Worm (Caenorhabditis elegans) whole organism, L4 larva: ENCODE measurements around the gene haao-1.
A peak's percentile ranks its signal among the peaks of the same experiment; 100 is the strongest.

Experiments
- D1046.2 ChIP-seq: fragments of 200-800 bp; sonication (Bioruptor generic); IDR thresholded peaks from 2 replicates; pipeline ENCODE4 v1.3.6; 2022; ENCODE audit warnings: missing genetic modification characterization, missing compliant biosample characterization
- F44E2.7 ChIP-seq: fragments of 200-800 bp; sonication (Bioruptor generic); IDR thresholded peaks from 2 replicates; pipeline ENCODE4 v2.1.2; 2022; ENCODE audit warnings: missing genetic modification characterization, missing compliant biosample characterization
- T20F7.1 ChIP-seq: fragments of 200-800 bp; sonication (Bioruptor generic); optimal IDR thresholded peaks from 2 replicates; lab custom pipeline; 2018; ENCODE audit warnings: mild to moderate bottlenecking, missing genetic modification characterization, missing compliant biosample characterization
- ama-1 ChIP-seq: fragments of 150-350 bp; optimal IDR thresholded peaks from 2 replicates; lab custom pipeline; 2014; ENCODE audit warnings: inconsistent platforms, mixed read lengths
- arid-1 ChIP-seq: fragments of 200-800 bp; sonication (Bioruptor generic); conservative IDR thresholded peaks from 2 replicates; pipeline ENCODE4 v1.3.6; 2022; ENCODE audit warnings: missing genetic modification reagents, missing genetic modification characterization, missing compliant biosample characterization
- attf-4 ChIP-seq: sonication (generic microtip); optimal IDR thresholded peaks from 3 replicates; lab custom pipeline; 2017; ENCODE audit warnings: missing biosample characterization, missing genetic modification characterization
- ceh-28 ChIP-seq: fragments of 150-350 bp; optimal IDR thresholded peaks from 2 replicates; lab custom pipeline; 2014; ENCODE audit warnings: missing biosample characterization, missing genetic modification reagents, missing genetic modification characterization
- ceh-32 ChIP-seq: sonication (generic microtip); optimal IDR thresholded peaks from 2 replicates; lab custom pipeline; 2016; ENCODE audit warnings: mild to moderate bottlenecking, missing genetic modification characterization, missing compliant biosample characterization; ENCODE audit not compliant: poor library complexity
- ceh-44 ChIP-seq: fragments of 200-800 bp; sonication (Bioruptor generic); IDR thresholded peaks from 2 replicates; pipeline ENCODE4 v1.3.6; 2022; ENCODE audit warnings: missing genetic modification reagents, missing genetic modification characterization, missing compliant biosample characterization
- ces-1 ChIP-seq: fragments of 150-350 bp; sonication (generic microtip); optimal IDR thresholded peaks from 4 replicates; lab custom pipeline; 2014; ENCODE audit warnings: missing biosample characterization, missing genetic modification reagents, missing genetic modification characterization
- daf-19 ChIP-seq: fragments of 200-800 bp; sonication (Bioruptor generic); conservative IDR thresholded peaks from 2 replicates; pipeline ENCODE4 v1.3.6; 2022; ENCODE audit warnings: missing genetic modification characterization, missing compliant biosample characterization
- daf-8 ChIP-seq: fragments of 200-800 bp; sonication (Bioruptor generic); IDR thresholded peaks from 2 replicates; pipeline ENCODE4 v1.3.6; 2022; ENCODE audit warnings: missing genetic modification characterization, missing compliant biosample characterization
- dmd-6 ChIP-seq: fragments of 200-800 bp; sonication (Bioruptor generic); IDR thresholded peaks from 2 replicates; pipeline ENCODE4 v1.3.6; 2022; ENCODE audit warnings: missing genetic modification reagents, missing genetic modification characterization, missing compliant biosample characterization
- dpl-1 ChIP-seq: fragments of 150-350 bp; optimal IDR thresholded peaks from 2 replicates; lab custom pipeline; 2014; ENCODE audit warnings: missing biosample characterization, missing genetic modification reagents, missing genetic modification characterization
- egl-27 ChIP-seq: sonication (generic microtip); optimal IDR thresholded peaks from 3 replicates; lab custom pipeline; 2017; ENCODE audit warnings: missing biosample characterization, missing genetic modification reagents, missing genetic modification characterization
- fos-1 ChIP-seq: fragments of 150-350 bp; optimal IDR thresholded peaks from 2 replicates; lab custom pipeline; 2014; ENCODE audit warnings: missing biosample characterization, missing genetic modification characterization
- gei-8 ChIP-seq: fragments of 200-800 bp; sonication (Bioruptor generic); optimal IDR thresholded peaks from 2 replicates; lab custom pipeline; 2018; ENCODE audit warnings: mild to moderate bottlenecking, missing genetic modification characterization, missing compliant biosample characterization
- hif-1 ChIP-seq, 2 experiments: sonication (generic microtip); optimal IDR thresholded peaks; 2 replicates each; lab custom pipeline; 2016 to 2017; ENCODE audit warnings: missing compliant biosample characterization in 2 of 2, missing genetic modification characterization in 2 of 2, missing genetic modification reagents in 2 of 2, missing genotype in 2 of 2, mild to moderate bottlenecking in 1 of 2
- hlh-11 ChIP-seq: fragments of 200-800 bp; sonication (Bioruptor generic); optimal IDR thresholded peaks from 2 replicates; lab custom pipeline; 2018; ENCODE audit warnings: mild to moderate bottlenecking, missing genetic modification characterization, missing compliant biosample characterization
- hlh-30 ChIP-seq: sonication (generic microtip); optimal IDR thresholded peaks from 2 replicates; lab custom pipeline; 2017; ENCODE audit warnings: antibody characterized with exemption, mild to moderate bottlenecking, missing genetic modification characterization, missing compliant biosample characterization; ENCODE audit not compliant: insufficient read depth
- jun-1 ChIP-seq: fragments of 150-350 bp; optimal IDR thresholded peaks from 2 replicates; lab custom pipeline; 2014; ENCODE audit warnings: missing biosample characterization, missing genetic modification reagents, missing genetic modification characterization
- lin-1 ChIP-seq: fragments of 200-800 bp; sonication (Bioruptor generic); IDR thresholded peaks from 2 replicates; pipeline ENCODE4 v1.3.6; 2022; ENCODE audit warnings: missing genetic modification reagents, missing genetic modification characterization, missing compliant biosample characterization
- lin-13 ChIP-seq: fragments of 150-350 bp; optimal IDR thresholded peaks from 2 replicates; lab custom pipeline; 2014; ENCODE audit warnings: missing biosample characterization, missing genetic modification reagents, missing genetic modification characterization
- lin-39 ChIP-seq: fragments of 150-350 bp; optimal IDR thresholded peaks from 2 replicates; lab custom pipeline; 2014; ENCODE audit warnings: missing biosample characterization, missing genetic modification reagents, missing genetic modification characterization
- lir-3 ChIP-seq: sonication (generic microtip); optimal IDR thresholded peaks from 2 replicates; lab custom pipeline; 2016; ENCODE audit warnings: mild to moderate bottlenecking, missing genetic modification characterization, missing compliant biosample characterization
- lsy-2 ChIP-seq, 2 experiments: fragments of 150-350 bp in 1 of 2; sonication (generic microtip) in 1 of 2; optimal IDR thresholded peaks; 2 replicates each; lab custom pipeline; 2014 to 2017; ENCODE audit warnings: missing biosample characterization in 2 of 2, missing genetic modification characterization in 2 of 2
- madf-9 ChIP-seq: fragments of 200-800 bp; sonication (Bioruptor generic); conservative IDR thresholded peaks from 2 replicates; pipeline ENCODE4 v1.3.6; 2022; ENCODE audit warnings: missing genetic modification reagents, missing genetic modification characterization, missing compliant biosample characterization
- mep-1 ChIP-seq: fragments of 150-350 bp; sonication (generic microtip); optimal IDR thresholded peaks from 3 replicates; lab custom pipeline; 2014; ENCODE audit warnings: missing biosample characterization, missing genetic modification characterization
- nhr-102 ChIP-seq: sonication (generic microtip); optimal IDR thresholded peaks from 2 replicates; lab custom pipeline; 2016; ENCODE audit warnings: mild to moderate bottlenecking, missing genetic modification characterization, moderate library complexity, missing compliant biosample characterization
- nhr-111 ChIP-seq: fragments of 200-800 bp; sonication (Bioruptor generic); optimal IDR thresholded peaks from 2 replicates; lab custom pipeline; 2018; ENCODE audit warnings: mild to moderate bottlenecking, missing genetic modification characterization, missing compliant biosample characterization
- nhr-25 ChIP-seq: sonication (generic microtip); optimal IDR thresholded peaks from 2 replicates; lab custom pipeline; 2017; ENCODE audit warnings: missing genetic modification characterization, mild to moderate bottlenecking, missing compliant biosample characterization, antibody characterized with exemption, moderate library complexity, borderline replicate concordance; ENCODE audit not compliant: insufficient read depth
- nhr-28 ChIP-seq: fragments of 150-350 bp; optimal IDR thresholded peaks from 2 replicates; lab custom pipeline; 2014; ENCODE audit warnings: missing biosample characterization, missing genetic modification characterization
- nhr-41 ChIP-seq: fragments of 200-800 bp; sonication (Bioruptor generic); IDR thresholded peaks from 2 replicates; pipeline ENCODE4 v1.3.6; 2022; ENCODE audit warnings: missing genetic modification reagents, missing genetic modification characterization, missing compliant biosample characterization
- nhr-48 ChIP-seq: sonication (generic microtip); optimal IDR thresholded peaks from 2 replicates; lab custom pipeline; 2016; ENCODE audit warnings: mild to moderate bottlenecking, missing genetic modification characterization, missing compliant biosample characterization
- nhr-76 ChIP-seq: fragments of 150-350 bp; optimal IDR thresholded peaks from 2 replicates; lab custom pipeline; 2014; ENCODE audit warnings: missing biosample characterization, missing genetic modification characterization
- pha-4 ChIP-seq, 2 experiments: fragments of 150-350 bp in 1 of 2; fragments of 200-800 bp in 1 of 2; sonication (Bioruptor generic) in 1 of 2; IDR thresholded peaks in 1 of 2; optimal IDR thresholded peaks in 1 of 2; 2 replicates each; pipeline versions ENCODE4 v1.3.6 to Lab custom; 2014 to 2022; ENCODE audit warnings: missing genetic modification characterization in 2 of 2, missing genetic modification reagents in 2 of 2, missing biosample characterization in 1 of 2, missing compliant biosample characterization in 1 of 2
- php-3 ChIP-seq: fragments of 200-800 bp; sonication (Bioruptor generic); IDR thresholded peaks from 2 replicates; pipeline ENCODE4 v1.3.6; 2022; ENCODE audit warnings: missing genetic modification reagents, missing genetic modification characterization, missing compliant biosample characterization
- snpc-1.2 ChIP-seq: fragments of 200-800 bp; sonication (Bioruptor generic); IDR thresholded peaks from 2 replicates; pipeline ENCODE4 v1.3.6; 2022; ENCODE audit warnings: missing genetic modification reagents, missing genetic modification characterization, missing compliant biosample characterization
- snpc-4 ChIP-seq: fragments of 150-350 bp; optimal IDR thresholded peaks from 2 replicates; lab custom pipeline; 2014; ENCODE audit warnings: missing biosample characterization, missing genetic modification characterization
- spr-3 ChIP-seq: fragments of 200-800 bp; sonication (Bioruptor generic); optimal IDR thresholded peaks from 2 replicates; lab custom pipeline; 2018; ENCODE audit warnings: mild to moderate bottlenecking, missing genetic modification characterization, missing compliant biosample characterization
- tag-97 ChIP-seq: fragments of 200-800 bp; sonication (Bioruptor generic); IDR thresholded peaks from 2 replicates; pipeline ENCODE4 v1.3.6; 2022; ENCODE audit warnings: missing genetic modification characterization, missing compliant biosample characterization
- zag-1 ChIP-seq: fragments of 150-350 bp; optimal IDR thresholded peaks from 2 replicates; lab custom pipeline; 2014; ENCODE audit warnings: missing biosample characterization, missing genetic modification characterization
- zfp-3 ChIP-seq: fragments of 200-800 bp; sonication (Bioruptor generic); conservative IDR thresholded peaks from 2 replicates; pipeline ENCODE4 v1.3.6; 2022; ENCODE audit warnings: missing genetic modification reagents, missing genetic modification characterization, missing compliant biosample characterization
- zip-2 ChIP-seq: fragments of 150-350 bp; optimal IDR thresholded peaks from 2 replicates; lab custom pipeline; 2014; ENCODE audit warnings: missing biosample characterization, missing genetic modification characterization
- ztf-11 ChIP-seq: fragments of 150-350 bp; optimal IDR thresholded peaks from 2 replicates; lab custom pipeline; 2014; ENCODE audit warnings: missing biosample characterization, missing genetic modification characterization

haao-1 gene

ce11 chrV:9500826-9501451, 3.8 kb upstream of the haao-1 start, which contains the start of gene swt-5:
swt-5 (plus strand) TSS chrV:9501401.
- TF ChIP-seq T20F7.1 (GFP tag; lab: Kevin White, UChicago), result no peak
- TF ChIP-seq pha-4 (GFP tag; IDR thresholded peaks at IDR 0.05; lab: Robert Waterston, UW), result no peak
- no peak for TF ChIP-seq pha-4 (tag; optimal IDR thresholded peaks at IDR 0.05; lab: Kevin White, UChicago)
- no peak for TF ChIP-seq ces-1
- no peak for TF ChIP-seq zag-1
- no peak for TF ChIP-seq ceh-32 (tag; lab: Kevin White, UChicago)

ce11 chrV:9503152-9503817, 1.4 kb upstream of the haao-1 start:
- TF ChIP-seq arid-1 (GFP tag; lab: Robert Waterston, UW) (peak; percentile 78), nhr-76 (tag; lab: Kevin White, UChicago) (no peak), hif-1 (tag; optimal IDR thresholded peaks at IDR 0.05; lab: Kevin White, UChicago) (peak; percentile 14 to 45), attf-4 (tag; lab: Kevin White, UChicago) (no peak), T20F7.1 (GFP tag; lab: Kevin White, UChicago) (peak; percentile 47), nhr-25 (tag; lab: Kevin White, UChicago) (peak; percentile 39), nhr-48 (tag; lab: Kevin White, UChicago) (peak; percentile 75), ceh-32 (tag; lab: Kevin White, UChicago) (no peak), mep-1 (tag; lab: Kevin White, UChicago) (peak; percentile 56), hlh-11 (tag; lab: Kevin White, UChicago) (peak; percentile 65), ceh-44 (0 out of 2 replicates have a peak, but pooled peaks have one; percentile 43), php-3 (peak; percentile 61; the same call in 1 of the 2 replicates), jun-1 (tag; lab: Kevin White, UChicago) (no peak), egl-27 (tag; lab: Kevin White, UChicago) (no peak), madf-9 (GFP tag; lab: Robert Waterston, UW) (peak; percentile 79), gei-8 (GFP tag; lab: Kevin White, UChicago) (peak; percentile 85), hlh-30 (tag; lab: Kevin White, UChicago) (peak; percentile 6), dmd-6 (GFP tag; lab: Robert Waterston, UW) (peak; percentile 84), lsy-2 (tag; optimal IDR thresholded peaks at IDR 0.05; lab: Kevin White, UChicago) (peak in 1 of 2 experiments; percentile 65), lin-13 (GFP tag; lab: Kevin White, UChicago) (no peak), ceh-28 (no peak), F44E2.7 (0 out of 2 replicates have a peak, but pooled peaks have one; percentile 69), lin-1 (GFP tag; lab: Robert Waterston, UW) (peak; percentile 67; the same call in 1 of the 2 replicates), nhr-28 (tag; lab: Kevin White, UChicago) (peak; percentile 59), tag-97 (no peak), ama-1 (lab: Kevin White, UChicago) (no peak), nhr-41 (GFP tag; lab: Robert Waterston, UW) (peak; percentile 62; the same call in 1 of the 2 replicates), ces-1 (no peak), daf-19 (peak; percentile 89), lir-3 (tag; lab: Kevin White, UChicago) (peak; percentile 60), ztf-11 (tag; lab: Kevin White, UChicago) (no peak), dpl-1 (peak; percentile 21), zfp-3 (0 out of 2 replicates have a peak, but pooled peaks have one; percentile 59), snpc-4 (tag; lab: Kevin White, UChicago) (peak; percentile 81), snpc-1.2 (peak; percentile 85; the same call in 1 of the 2 replicates), nhr-111 (GFP tag; lab: Kevin White, UChicago) (peak; percentile 6), spr-3 (GFP tag; lab: Kevin White, UChicago) (no peak), fos-1 (tag; lab: Kevin White, UChicago) (no peak), nhr-102 (tag; lab: Kevin White, UChicago) (peak; percentile 68), lin-39 (tag; lab: Kevin White, UChicago) (no peak), D1046.2 (peak; percentile 86), daf-8 (GFP tag; lab: Robert Waterston, UW) (0 out of 2 replicates have a peak, but pooled peaks have one; percentile 45), zip-2 (tag; lab: Kevin White, UChicago) (no peak)
